Worm (Caenorhabditis elegans): ENCODE measurements around the gene srw-86.

DNA sequence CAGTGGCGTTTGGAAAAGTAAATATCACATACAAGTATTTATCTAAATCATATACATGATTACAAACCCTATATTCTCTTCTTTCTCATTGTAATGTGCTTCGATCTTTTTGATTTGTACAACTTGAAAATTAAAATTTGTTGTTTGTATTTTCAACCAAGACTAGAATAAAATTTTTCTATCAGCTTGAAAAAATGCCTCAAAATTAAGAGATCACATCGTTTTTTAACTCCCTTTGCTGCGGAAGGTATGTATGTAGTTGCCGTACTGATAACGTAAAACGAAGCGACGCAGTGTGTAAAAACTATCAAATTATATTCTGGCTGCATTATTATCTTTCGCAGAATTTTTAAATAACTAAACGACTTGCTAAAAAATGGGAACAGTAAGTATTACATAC lies 17.3 kb upstream of the srw-86 start, which contains the start of gene C25F9.15:
- TF ChIP-seq blmp-1 (tag; optimal IDR thresholded peaks at IDR 0.05) (no peak), lin-39 (tag; optimal IDR thresholded peaks at IDR 0.05) (no peak), aly-2 (tag; optimal IDR thresholded peaks at IDR 0.05) (no peak), nhr-28 (tag; optimal IDR thresholded peaks at IDR 0.05) (no peak), sox-4 (tag; optimal IDR thresholded peaks at IDR 0.05) (no peak), grh-1 (GFP tag; IDR thresholded peaks at IDR 0.05) (no peak), pag-3 (tag; optimal IDR thresholded peaks at IDR 0.05; ENCODE audit: borderline replicate concordance, insufficient read depth) (no peak), ces-1 (GFP tag; optimal IDR thresholded peaks at IDR 0.05) (no peak), nhr-11 (tag; optimal IDR thresholded peaks at IDR 0.05) (no peak), lsy-2 (tag; optimal IDR thresholded peaks at IDR 0.05) (no peak), unc-62 (GFP tag; optimal IDR thresholded peaks at IDR 0.05) (no peak)
